Worm (Caenorhabditis elegans) whole organism, L3 larva: ENCODE results near the gene Y14H12B.2.

Experiments
- lin-15B ChIP-seq: fragments of 150-350 bp; optimal IDR thresholded peaks from 2 replicates; lab custom pipeline; 2014; ENCODE audit warnings: missing biosample characterization, missing genetic modification characterization
- nhr-11 ChIP-seq: fragments of 150-350 bp; optimal IDR thresholded peaks from 2 replicates; lab custom pipeline; 2014; ENCODE audit warnings: missing biosample characterization, missing genetic modification characterization
- nhr-25 ChIP-seq: sonication (generic microtip); optimal IDR thresholded peaks from 2 replicates; lab custom pipeline; 2017; ENCODE audit warnings: missing biosample characterization, missing genetic modification characterization
- snpc-4 ChIP-seq: fragments of 150-350 bp; optimal IDR thresholded peaks from 2 replicates; lab custom pipeline; 2014; ENCODE audit warnings: missing biosample characterization, missing genetic modification characterization

- TF ChIP-seq nhr-25 (no peak), snpc-4 (tag; lab: Kevin White, UChicago) (no peak), nhr-11 (no peak), lin-15B (tag; lab: Kevin White, UChicago) (no peak)
Measured at ce11 chrII:3964302-3964885, 30.9 kb upstream of the Y14H12B.2 start.
